Fruit fly (Drosophila melanogaster) whole organism: ENCODE data around the gene dysc.

Source experiments
- CG8478 ChIP-seq: fragments of >200 bp; optimal IDR thresholded peaks from 2 replicates; lab custom pipeline; 2018; ENCODE audit warnings: inconsistent platforms
- Dll ChIP-seq: fragments of >200 bp; optimal IDR thresholded peaks from 2 replicates; lab custom pipeline; 2017
- EcR ChIP-seq, 2 experiments: fragments of >200 bp; optimal IDR thresholded peaks; 2 replicates each; lab custom pipeline; 2017; ENCODE audit warnings: missing biosample characterization in 2 of 2, missing genetic modification characterization in 2 of 2, missing genetic modification reagents in 2 of 2
- pan ChIP-seq: fragments of >200 bp; optimal IDR thresholded peaks from 2 replicates; lab custom pipeline; 2017
- psq ChIP-seq: fragments of >200 bp; optimal IDR thresholded peaks from 2 replicates; lab custom pipeline; 2017
- usp ChIP-seq: fragments of >200 bp; optimal IDR thresholded peaks from 2 replicates; lab custom pipeline; 2017; ENCODE audit warnings: missing biosample characterization, missing genetic modification characterization, mixed read lengths

Gene dysc

DNA sequence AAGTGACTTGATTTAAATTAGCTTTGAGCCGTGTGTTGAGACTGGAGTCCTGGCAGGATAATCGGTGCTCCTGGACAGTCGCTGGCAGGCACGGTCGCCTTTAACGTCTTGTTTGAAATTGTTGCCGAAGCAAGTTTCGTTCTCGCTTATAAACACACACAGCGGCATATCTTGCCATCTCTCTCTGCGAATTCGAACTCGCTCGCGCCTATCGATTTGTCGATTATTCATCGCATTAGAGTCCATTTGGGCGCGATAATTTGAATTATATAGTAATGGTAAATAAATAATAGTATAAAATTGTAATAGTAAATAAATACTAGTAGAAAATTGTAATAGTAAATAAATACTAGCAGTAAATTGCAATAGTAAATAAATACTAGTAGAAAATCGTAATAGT lies 36.3 kb downstream of the dysc start, which contains the start of gene CG8745:
Gene CG8745, minus strand, starts transcription at position 126 of the 400 bp plus-strand sequence.
- TF ChIP-seq EcR (GFP tag; optimal IDR thresholded peaks at IDR 0.05; lab: Kevin White, UChicago) (no peak), CG8478 (lab: Kevin White, UChicago) (no peak), psq (lab: Kevin White, UChicago) (no peak), Dll (lab: Kevin White, UChicago) (no peak), usp (GFP tag; lab: Kevin White, UChicago) (no peak), pan (no peak)

- TF ChIP-seq pan: no peak
- no peak for TF ChIP-seq usp (GFP tag; lab: Kevin White, UChicago)
- no peak for TF ChIP-seq Dll (lab: Kevin White, UChicago)
- TF ChIP-seq EcR (GFP tag; optimal IDR thresholded peaks at IDR 0.05; lab: Kevin White, UChicago): no peak
- TF ChIP-seq CG8478 (lab: Kevin White, UChicago): no peak
- TF ChIP-seq psq (lab: Kevin White, UChicago): no peak
These were observed 36.8 kb downstream of the dysc start for dm6 chr3L:13866270-13866669.

DNA sequence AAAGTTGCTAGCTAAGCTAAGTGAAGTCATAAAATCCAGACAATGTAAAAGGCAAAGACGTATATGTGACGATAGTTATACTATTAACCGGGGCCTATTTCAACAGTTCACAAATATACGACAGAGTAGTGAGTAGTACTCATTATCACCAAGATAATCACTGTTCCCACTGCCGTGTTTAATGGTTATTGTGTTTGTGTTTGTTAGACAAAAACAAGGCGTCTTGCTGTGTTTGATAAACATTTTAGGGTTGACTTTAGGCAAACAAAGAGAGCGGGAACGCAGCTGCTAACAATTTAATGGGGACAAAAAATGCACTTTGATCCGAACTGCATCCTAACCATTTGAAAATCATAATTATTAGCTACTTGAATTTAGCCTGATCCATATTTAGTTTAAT lies 37.6 kb downstream of the dysc start:
- TF ChIP-seq EcR (GFP tag; optimal IDR thresholded peaks at IDR 0.05; lab: Kevin White, UChicago): no peak
- TF ChIP-seq usp (GFP tag; lab: Kevin White, UChicago): no peak
- TF ChIP-seq Dll (lab: Kevin White, UChicago): no peak
- TF ChIP-seq psq (lab: Kevin White, UChicago): no peak
- no peak for TF ChIP-seq CG8478 (lab: Kevin White, UChicago)
- no peak for TF ChIP-seq pan

DNA sequence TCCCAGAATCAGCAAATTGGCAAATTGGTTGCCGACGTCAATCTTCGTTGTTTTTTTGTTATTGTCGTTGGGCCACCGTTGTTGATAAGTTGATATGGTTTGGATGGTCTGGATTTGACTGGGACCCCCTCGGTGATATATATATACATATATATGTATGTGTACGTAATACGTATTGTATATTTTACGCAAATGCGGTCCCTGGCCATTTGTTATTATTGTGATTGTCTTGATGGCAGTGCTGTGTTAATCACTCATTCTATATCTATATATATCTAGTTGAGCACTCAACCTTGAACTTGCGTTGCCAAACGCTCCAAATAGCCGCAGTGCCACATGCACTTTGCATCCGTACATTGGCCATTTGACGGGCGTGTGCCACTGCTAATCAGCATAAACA lies 38.5 kb downstream of the dysc start:
- TF ChIP-seq CG8478 (lab: Kevin White, UChicago) (no peak), psq (lab: Kevin White, UChicago) (no peak), pan (no peak), Dll (lab: Kevin White, UChicago) (no peak), usp (GFP tag; lab: Kevin White, UChicago) (no peak), EcR (GFP tag; optimal IDR thresholded peaks at IDR 0.05; lab: Kevin White, UChicago) (no peak)

DNA sequence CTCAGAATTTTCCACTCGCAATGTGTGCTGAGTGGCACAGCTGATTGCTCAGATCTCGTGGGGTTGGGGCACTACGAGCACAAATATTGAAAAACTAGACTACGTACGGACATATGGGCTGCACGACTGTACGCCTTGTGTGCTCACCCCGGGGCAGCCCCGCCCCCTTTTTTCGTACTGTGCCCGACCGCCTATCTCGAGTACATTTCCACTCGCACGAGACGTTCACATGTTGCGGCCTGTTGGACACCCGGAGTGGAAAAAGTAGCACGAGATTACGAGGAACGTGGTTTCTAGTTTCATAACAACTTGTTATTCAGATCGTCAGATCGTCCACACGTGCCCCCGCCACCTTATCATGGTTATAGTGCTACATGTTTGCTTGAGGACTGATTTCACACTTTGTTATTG lies 39.7 kb downstream of the dysc start:
- no peak for TF ChIP-seq CG8478 (lab: Kevin White, UChicago)

DNA sequence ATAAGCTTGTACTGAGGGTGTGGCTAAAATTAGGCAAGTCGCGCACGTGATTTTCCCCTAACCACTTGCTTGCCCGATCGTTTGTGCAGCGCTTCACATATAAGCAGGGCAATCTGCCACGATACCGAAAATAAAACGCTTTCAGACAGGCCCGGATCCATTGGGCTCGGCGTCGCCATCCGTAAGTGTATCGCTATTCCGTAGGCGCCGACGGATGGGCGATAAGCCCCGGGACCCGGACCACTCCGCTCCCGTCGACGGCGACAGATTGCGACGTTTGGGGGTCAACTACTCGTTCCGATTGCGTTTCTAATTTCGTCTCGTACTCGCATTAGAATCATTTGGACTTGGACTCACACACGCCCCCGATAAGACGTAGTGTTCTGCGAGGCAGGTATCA lies 40.6 kb downstream of the dysc start:
- TF ChIP-seq Dll (lab: Kevin White, UChicago): no peak
- no peak for TF ChIP-seq usp (GFP tag; lab: Kevin White, UChicago)
- TF ChIP-seq EcR (GFP tag; optimal IDR thresholded peaks at IDR 0.05; lab: Kevin White, UChicago): no peak
- TF ChIP-seq pan: no peak
- TF ChIP-seq CG8478 (lab: Kevin White, UChicago): no peak
- no peak for TF ChIP-seq psq (lab: Kevin White, UChicago)

DNA sequence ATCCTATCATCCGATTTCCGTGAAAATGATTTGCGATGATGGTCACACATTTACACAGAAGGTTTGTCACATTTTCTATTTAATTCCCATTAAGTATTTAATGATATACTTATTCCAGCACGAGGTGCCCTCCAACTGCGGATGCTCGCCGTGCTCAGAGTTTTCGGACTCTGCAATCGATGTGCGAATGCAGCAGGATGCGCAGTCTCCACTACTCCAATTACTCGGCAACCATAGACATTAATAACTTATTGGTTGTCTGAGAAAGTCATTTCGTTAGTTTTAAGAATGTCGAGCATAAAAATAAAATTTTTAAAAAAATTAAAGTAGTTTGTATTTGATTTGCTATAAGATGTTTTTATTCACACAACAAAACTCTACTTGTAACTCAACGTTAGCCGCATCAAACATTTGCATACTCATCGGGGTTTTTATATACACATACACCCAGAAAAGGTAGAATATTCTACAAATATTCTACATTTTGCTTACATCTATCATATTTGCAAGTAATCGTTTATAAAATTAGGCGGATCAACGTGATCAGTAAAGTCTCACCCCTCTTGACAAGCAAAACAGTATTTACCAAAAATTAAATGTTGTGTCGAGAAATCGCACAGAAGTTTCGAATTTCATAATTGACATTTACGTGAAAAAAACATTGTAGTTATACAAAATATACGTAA lies 43.2 kb downstream of the dysc start:
- TF ChIP-seq Dll (lab: Kevin White, UChicago) (no peak), EcR (GFP tag; optimal IDR thresholded peaks at IDR 0.05; lab: Kevin White, UChicago) (no peak), psq (lab: Kevin White, UChicago) (no peak), pan (no peak), usp (GFP tag; lab: Kevin White, UChicago) (no peak), CG8478 (lab: Kevin White, UChicago) (no peak)

DNA sequence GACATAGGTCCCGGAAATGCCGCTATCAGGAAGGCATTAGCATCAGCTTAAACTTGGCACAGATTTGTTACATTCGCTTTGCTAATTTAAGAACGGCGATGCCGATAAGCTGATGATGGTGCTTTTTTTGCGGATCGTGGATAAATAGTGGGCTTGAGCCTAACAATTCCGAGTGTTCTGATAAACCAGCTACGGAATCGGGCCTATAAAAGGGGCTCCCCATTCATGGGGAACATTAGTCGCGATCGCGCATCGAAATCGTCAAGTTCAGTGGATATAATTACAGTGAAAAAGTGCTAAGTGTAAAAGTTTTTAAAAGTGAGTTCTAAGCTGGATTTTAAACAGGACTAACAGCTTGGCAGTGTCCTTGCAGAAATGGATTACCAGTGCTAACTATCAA lies 57.3 kb downstream of the dysc start, which contains the start of gene Hml:
Gene Hml, plus strand, starts transcription at position 301 of the 400 bp plus-strand sequence.
- TF ChIP-seq Dll (lab: Kevin White, UChicago) (no peak), usp (GFP tag; lab: Kevin White, UChicago) (no peak), CG8478 (lab: Kevin White, UChicago) (no peak), pan (no peak), psq (lab: Kevin White, UChicago) (no peak), EcR (GFP tag; optimal IDR thresholded peaks at IDR 0.05; lab: Kevin White, UChicago) (no peak)

- no peak for TF ChIP-seq psq (lab: Kevin White, UChicago)
- TF ChIP-seq usp (GFP tag; lab: Kevin White, UChicago): no peak
- TF ChIP-seq Dll (lab: Kevin White, UChicago): no peak
- TF ChIP-seq EcR (GFP tag; optimal IDR thresholded peaks at IDR 0.05; lab: Kevin White, UChicago): peak; percentile 88 to 94
These were observed 57.7 kb downstream of the dysc start for dm6 chr3L:13845292-13845691.

DNA sequence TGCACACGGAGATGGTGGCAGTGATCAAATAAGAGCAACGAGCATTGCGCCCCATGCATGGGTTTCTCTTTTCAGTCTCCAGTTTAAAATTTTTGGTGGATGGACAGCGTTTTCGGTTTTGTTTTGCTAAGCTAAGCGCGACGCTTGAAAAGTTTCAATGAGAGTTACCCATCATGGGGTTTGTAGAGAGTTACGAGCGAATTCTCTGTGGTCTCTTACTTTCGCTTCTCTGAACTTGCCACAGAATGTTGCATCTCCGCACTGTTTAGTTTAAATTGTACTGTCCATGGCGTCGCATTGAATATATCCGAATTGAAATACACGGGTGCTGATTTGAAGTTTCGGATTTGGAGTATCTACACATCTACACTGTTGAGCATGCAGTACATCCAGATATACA lies 59.7 kb downstream of the dysc start, which contains the start of gene Tsp68C:
Gene Tsp68C, plus strand, starts transcription at position 301 of the 400 bp plus-strand sequence.
- TF ChIP-seq Dll (lab: Kevin White, UChicago) (no peak), pan (no peak)

DNA sequence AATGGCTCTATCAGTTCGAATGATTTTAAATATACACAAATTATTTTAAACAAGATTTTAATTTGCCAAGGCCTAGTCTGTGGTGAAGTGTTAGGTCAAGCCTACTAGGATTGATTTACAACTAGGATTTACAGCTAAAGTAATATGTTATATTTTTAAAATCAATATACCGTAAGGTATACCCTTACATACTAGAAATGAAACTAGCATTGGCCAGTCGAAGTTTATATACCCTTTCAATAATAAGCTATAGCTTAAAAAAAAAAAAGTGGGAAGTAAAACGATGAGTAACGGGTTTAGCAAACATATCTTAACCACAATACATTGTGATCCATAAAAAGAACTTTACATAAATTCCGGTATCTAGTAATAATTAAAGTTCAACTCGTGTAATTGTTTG lies 60.1 kb downstream of the dysc start, which contains the start of gene CG8750:
Gene CG8750, minus strand, starts transcription at position 101 of the 400 bp plus-strand sequence.
- TF ChIP-seq EcR (GFP tag; optimal IDR thresholded peaks at IDR 0.05; lab: Kevin White, UChicago) (no peak), psq (lab: Kevin White, UChicago) (no peak), CG8478 (lab: Kevin White, UChicago) (no peak), pan (no peak), usp (GFP tag; lab: Kevin White, UChicago) (no peak), Dll (lab: Kevin White, UChicago) (no peak)

dm6 chr3L:13842140-13842539 lies 60.9 kb downstream of the dysc start, which contains the start of gene CG8757:
TSS of gene CG8757 (minus strand) at chr3L:13842240.
- TF ChIP-seq EcR (GFP tag; optimal IDR thresholded peaks at IDR 0.05; lab: Kevin White, UChicago) (no peak), usp (GFP tag; lab: Kevin White, UChicago) (no peak), pan (no peak), CG8478 (lab: Kevin White, UChicago) (no peak), Dll (lab: Kevin White, UChicago) (no peak)
